Fruit fly (Drosophila melanogaster) whole organism, adult: ENCODE measurements around the gene teq.
A peak's percentile ranks its signal among the peaks of the same experiment; 100 is the strongest.

ENCODE experiments used
- CG11617 ChIP-seq: fragments of 200-800 bp; sonication (Bioruptor generic); optimal IDR thresholded peaks from 2 replicates; lab custom pipeline; 2017; ENCODE audit warnings: mild to moderate bottlenecking, missing biosample characterization, missing genetic modification reagents, missing genetic modification characterization
- CG5204 ChIP-seq: fragments of 200-800 bp; sonication (Bioruptor generic); optimal IDR thresholded peaks from 2 replicates; lab custom pipeline; 2016; ENCODE audit warnings: missing biosample characterization, missing genetic modification characterization
- Crg-1 ChIP-seq: fragments of 200-800 bp; sonication (Bioruptor generic); optimal IDR thresholded peaks from 2 replicates; lab custom pipeline; 2016; ENCODE audit warnings: missing biosample characterization, missing genetic modification characterization
- cic ChIP-seq: fragments of 200-800 bp; sonication (Bioruptor generic); optimal IDR thresholded peaks from 2 replicates; lab custom pipeline; 2017; ENCODE audit warnings: missing biosample characterization, mild to moderate bottlenecking, missing genetic modification characterization, moderate library complexity
- kay ChIP-seq: fragments of 200-800 bp; sonication (Bioruptor generic); peaks from one replicate; lab custom pipeline; 2016; ENCODE audit warnings: missing biosample characterization, missing genetic modification characterization, borderline replicate concordance
- ovo ChIP-seq: fragments of 200-800 bp; sonication (Bioruptor generic); optimal IDR thresholded peaks from 2 replicates; lab custom pipeline; 2016; ENCODE audit warnings: missing biosample characterization, missing genetic modification characterization
- toe ChIP-seq: fragments of 200-800 bp; sonication (Bioruptor generic); optimal IDR thresholded peaks from 2 replicates; lab custom pipeline; 2016; ENCODE audit warnings: missing biosample characterization, missing genetic modification characterization

DNA sequence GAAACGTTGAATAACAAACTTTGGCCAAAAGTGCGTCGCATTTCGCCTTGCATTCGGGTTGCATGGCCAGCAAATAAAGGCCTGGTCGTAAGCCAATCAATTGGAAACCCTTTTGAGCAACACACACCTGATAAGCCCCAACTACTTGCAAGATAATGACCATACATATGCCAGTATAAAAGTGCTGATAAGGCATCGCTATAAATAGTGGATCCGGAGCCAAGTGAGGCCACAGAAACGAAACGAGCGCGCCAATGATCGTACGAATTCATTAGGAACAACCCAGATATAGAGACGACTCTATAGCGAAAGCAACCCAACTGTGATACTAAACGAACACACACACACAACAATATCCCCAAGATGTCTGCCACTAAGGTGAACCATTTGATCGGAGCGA lies 22.2 kb downstream of the teq start, which contains the start of gene CG13315:
- no peak for TF ChIP-seq Crg-1 (GFP tag; lab: Kevin White, UChicago)
- TF ChIP-seq kay (GFP tag; lab: Kevin White, UChicago): peak; percentile 81
- TF ChIP-seq toe (GFP tag; lab: Kevin White, UChicago): no peak
- no peak for TF ChIP-seq ovo
- no peak for TF ChIP-seq CG11617
- TF ChIP-seq CG5204: no peak
- TF ChIP-seq cic (GFP tag; lab: Kevin White, UChicago): peak; percentile 59
